Worm (Caenorhabditis elegans): ENCODE measurements around the gene F54C8.6.

ce11 chrIII:9462785-9463467 is 13.2 kb upstream of the F54C8.6 start:
- no peak for TF ChIP-seq dmd-4 (tag; optimal IDR thresholded peaks at IDR 0.05)
- TF ChIP-seq nhr-6 (tag; optimal IDR thresholded peaks at IDR 0.05), result no peak
- no peak for TF ChIP-seq nhr-25 (tag; optimal IDR thresholded peaks at IDR 0.05)
- no peak for TF ChIP-seq snpc-4 (tag; optimal IDR thresholded peaks at IDR 0.05)
- no peak for TF ChIP-seq skn-1 (tag; optimal IDR thresholded peaks at IDR 0.05)
- TF ChIP-seq zag-1 (tag; optimal IDR thresholded peaks at IDR 0.05), result no peak
- TF ChIP-seq nhr-23 (tag; optimal IDR thresholded peaks at IDR 0.05), result no peak
- TF ChIP-seq unc-62 (GFP tag; optimal IDR thresholded peaks at IDR 0.05), result no peak
- TF ChIP-seq elt-1 (tag; optimal IDR thresholded peaks at IDR 0.05), result no peak
- TF ChIP-seq alr-1 (tag; optimal IDR thresholded peaks at IDR 0.05), result no peak
- TF ChIP-seq mdl-1 (tag; optimal IDR thresholded peaks at IDR 0.05), result no peak
